Fruit fly (Drosophila melanogaster): Measurements from ENCODE around the gene Remo.
A peak's percentile ranks its signal among the peaks of the same experiment; 100 is the strongest.

Gene Remo

DNA sequence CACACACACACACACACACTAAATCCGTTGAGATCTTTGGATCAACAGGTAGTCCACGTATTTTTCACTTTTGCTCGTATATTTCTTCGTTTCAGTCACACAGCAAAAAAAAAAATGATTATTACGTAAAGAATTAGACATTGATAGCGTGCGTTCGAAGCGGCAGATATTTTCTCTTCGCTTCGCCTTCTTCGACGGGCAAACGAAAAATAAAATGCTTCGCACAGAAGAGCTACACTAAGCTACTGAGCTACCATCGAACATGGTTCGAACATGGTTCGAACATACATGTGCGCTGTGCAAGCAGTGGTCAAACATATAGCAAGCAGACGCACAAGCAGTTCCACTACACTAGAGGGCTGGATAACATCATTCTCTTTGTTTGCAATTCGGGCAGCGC is 30.9 kb upstream of the Remo start (continued):
- TF ChIP-seq CG8924 (tag; optimal IDR thresholded peaks at IDR 0.05) (peak; percentile 37), CG17186 (GFP tag; optimal IDR thresholded peaks at IDR 0.05) (no peak), CHES-1-like (GFP tag; optimal IDR thresholded peaks at IDR 0.05) (no peak), CG7357 (GFP tag; IDR thresholded peaks at IDR 0.05) (no peak), CG3407 (GFP tag; optimal IDR thresholded peaks at IDR 0.05) (no peak), CG10267 (tag; optimal IDR thresholded peaks at IDR 0.05) (peak; percentile 8), Blimp-1 (GFP tag; optimal IDR thresholded peaks at IDR 0.05) (peak; percentile 27), Fer1 (GFP tag; optimal IDR thresholded peaks at IDR 0.05) (peak; percentile 34), CG9437 (GFP tag; optimal IDR thresholded peaks at IDR 0.05) (peak; percentile 63), CG12219 (GFP tag; optimal IDR thresholded peaks at IDR 0.05) (peak; percentile 23), CG9727 (GFP tag; optimal IDR thresholded peaks at IDR 0.05) (no peak), ftz-f1 (GFP tag; optimal IDR thresholded peaks at IDR 0.05) (no peak), Bgb (GFP tag; IDR thresholded peaks at IDR 0.05; ENCODE audit: partially characterized antibody) (peak; percentile 53), CG1792 (GFP tag; optimal IDR thresholded peaks at IDR 0.05) (peak; percentile 11), CG18599 (GFP tag; optimal IDR thresholded peaks at IDR 0.05) (peak; percentile 36), CG6813 (GFP tag; optimal IDR thresholded peaks at IDR 0.05) (peak; percentile 1), Hand (GFP tag; optimal IDR thresholded peaks at IDR 0.05) (no peak), lilli (GFP tag; optimal IDR thresholded peaks at IDR 0.05) (no peak), gce (GFP tag; IDR thresholded peaks at IDR 0.05) (no peak), Mes4 (GFP tag; optimal IDR thresholded peaks at IDR 0.05) (no peak), CG18764 (GFP tag; optimal IDR thresholded peaks at IDR 0.05) (no peak), twi (tag; optimal IDR thresholded peaks at IDR 0.05) (no peak), Ets65A (GFP tag) (no peak), Aef1 (GFP tag; IDR thresholded peaks at IDR 0.05) (no peak), sr (GFP tag; IDR thresholded peaks at IDR 0.05) (no peak), pum (GFP tag; optimal IDR thresholded peaks at IDR 0.05) (no peak), hb (GFP tag; IDR thresholded peaks at IDR 0.05; ENCODE audit: partially characterized antibody) (no peak), bbx (GFP tag; IDR thresholded peaks at IDR 0.05; ENCODE audit: partially characterized antibody) (peak; percentile 56; the same call in 1 of the 2 replicates), bsh (GFP tag; optimal IDR thresholded peaks at IDR 0.05) (no peak), Hey (tag; optimal IDR thresholded peaks at IDR 0.05) (no peak), dati (GFP tag; IDR thresholded peaks at IDR 0.05) (no peak), Antp (GFP tag; optimal IDR thresholded peaks at IDR 0.05) (no peak), CG8281 (tag; optimal IDR thresholded peaks at IDR 0.05) (no peak), dysf (GFP tag; IDR thresholded peaks at IDR 0.05) (no peak), CG17361 (GFP tag; IDR thresholded peaks at IDR 0.05) (no peak), sd (tag; optimal IDR thresholded peaks at IDR 0.05) (peak; percentile 24), run (tag; optimal IDR thresholded peaks at IDR 0.05) (no peak), pb (GFP tag; optimal IDR thresholded peaks at IDR 0.05) (no peak), Hr3 (GFP tag; optimal IDR thresholded peaks at IDR 0.05) (no peak), Hsf (GFP tag; optimal IDR thresholded peaks at IDR 0.05) (no peak), CG4282 (GFP tag; optimal IDR thresholded peaks at IDR 0.05) (no peak), repo (GFP tag; optimal IDR thresholded peaks at IDR 0.05) (no peak), odd (GFP tag; optimal IDR thresholded peaks at IDR 0.05) (peak; percentile 3), CG11560 (tag; IDR thresholded peaks at IDR 0.05) (no peak), yki (optimal IDR thresholded peaks at IDR 0.05) (no peak), eve (GFP tag; optimal IDR thresholded peaks at IDR 0.05) (no peak), mirr (GFP tag; optimal IDR thresholded peaks at IDR 0.05) (peak; percentile 53), CG14050 (GFP tag; IDR thresholded peaks at IDR 0.05) (no peak), CG2875 (GFP tag; optimal IDR thresholded peaks at IDR 0.05) (no peak), dmrt11E (tag; optimal IDR thresholded peaks at IDR 0.05) (no peak), Bdp1 (GFP tag; optimal IDR thresholded peaks at IDR 0.05) (no peak), CG8359 (GFP tag; optimal IDR thresholded peaks at IDR 0.05; ENCODE audit: borderline replicate concordance) (no peak)
